Worm (Caenorhabditis elegans) whole organism, L4/young adult: ENCODE measurements around the gene H12D21.10.
"Not testable (repeated sequence)": the region's sequence is repeated elsewhere in the genome, so short reads cannot be mapped to it uniquely, and the experiment has no call there.

Source experiments
- W03F9.2 ChIP-seq: fragments of 150-350 bp; optimal IDR thresholded peaks from 2 replicates; lab custom pipeline; 2014; ENCODE audit warnings: missing biosample characterization, missing genetic modification characterization
- dao-5 ChIP-seq: sonication (generic microtip); optimal IDR thresholded peaks from 2 replicates; lab custom pipeline; 2016; ENCODE audit warnings: missing genotype, missing genetic modification characterization, moderate library complexity, missing compliant biosample characterization
- him-1 ChIP-seq: sonication (generic microtip); optimal IDR thresholded peaks from 2 replicates; lab custom pipeline; 2016; ENCODE audit warnings: missing genotype, missing genetic modification reagents, missing genetic modification characterization, missing compliant biosample characterization

Gene H12D21.10

ce11 chrV:14877242-14877819 lies 22.3 kb upstream of the H12D21.10 start:
- TF ChIP-seq W03F9.2 (tag; lab: Kevin White, UChicago) (no peak), him-1 (tag; lab: Kevin White, UChicago) (no peak), dao-5 (tag; lab: Kevin White, UChicago) (no peak)

ce11 chrV:14890782-14891181 lies 8.8 kb upstream of the H12D21.10 start, which contains the start of gene nspa-2:
Gene nspa-2, plus strand, starts transcription at chrV:14891082.
- not testable (repeated sequence) for TF ChIP-seq him-1, W03F9.2, dao-5 (tag; lab: Kevin White, UChicago)

- TF ChIP-seq W03F9.2 (tag; lab: Kevin White, UChicago) (no peak), dao-5 (tag; lab: Kevin White, UChicago) (no peak), him-1 (tag; lab: Kevin White, UChicago) (no peak)
Observed at ce11 chrV:14893355-14894050, 6.1 kb upstream of the H12D21.10 start, which contains the start of the genes mpst-2 and H12D21.5. Gene mpst-2, minus strand, starts transcription at chrV:14893455. Gene H12D21.5, plus strand, starts transcription at chrV:14894000.

ce11 chrV:14895557-14895956 lies 4.0 kb upstream of the H12D21.10 start, which contains the start of gene mpst-3:
Gene mpst-3, plus strand, starts transcription at chrV:14895647.
- TF ChIP-seq dao-5 (tag; lab: Kevin White, UChicago) (no peak), W03F9.2 (tag; lab: Kevin White, UChicago) (no peak), him-1 (tag; lab: Kevin White, UChicago) (no peak)

ce11 chrV:14897731-14898130 lies 1.9 kb upstream of the H12D21.10 start, which contains the start of gene H12D21.6:
Gene H12D21.6, minus strand, starts transcription at chrV:14897831.
- TF ChIP-seq dao-5 (tag; lab: Kevin White, UChicago) = no peak
- TF ChIP-seq W03F9.2 (tag; lab: Kevin White, UChicago) = no peak
- TF ChIP-seq him-1 (tag; lab: Kevin White, UChicago) = no peak

- no peak for TF ChIP-seq dao-5 (tag; lab: Kevin White, UChicago)
- TF ChIP-seq him-1 (tag; lab: Kevin White, UChicago) = no peak
- TF ChIP-seq W03F9.2 (tag; lab: Kevin White, UChicago) = no peak
Observed at ce11 chrV:14900905-14901304, 1.3 kb downstream of the H12D21.10 start.

ce11 chrV:14907445-14907844 lies 7.8 kb downstream of the H12D21.10 start:
- no peak for TF ChIP-seq dao-5 (tag; lab: Kevin White, UChicago)
- no peak for TF ChIP-seq W03F9.2 (tag; lab: Kevin White, UChicago)
- no peak for TF ChIP-seq him-1 (tag; lab: Kevin White, UChicago)

- TF ChIP-seq dao-5 (tag; lab: Kevin White, UChicago) (no peak), him-1 (tag; lab: Kevin White, UChicago) (no peak)
Observed at ce11 chrV:14909331-14909835, 9.8 kb downstream of the H12D21.10 start, which contains the start of gene H12D21.9. Gene H12D21.9, minus strand, starts transcription at chrV:14909478.

- no peak for TF ChIP-seq W03F9.2 (tag; lab: Kevin White, UChicago)
- no peak for TF ChIP-seq him-1 (tag; lab: Kevin White, UChicago)
- no peak for TF ChIP-seq dao-5 (tag; lab: Kevin White, UChicago)
Observed at ce11 chrV:14910758-14911157, 11.2 kb downstream of the H12D21.10 start.

- TF ChIP-seq W03F9.2 (tag; lab: Kevin White, UChicago) (no peak), dao-5 (tag; lab: Kevin White, UChicago) (no peak), him-1 (tag; lab: Kevin White, UChicago) (no peak)
Observed at ce11 chrV:14915599-14915998, 16.0 kb downstream of the H12D21.10 start, which contains the start of gene H12D21.11. Gene H12D21.11, plus strand, starts transcription at chrV:14915899.

ce11 chrV:14921509-14921908 lies 21.9 kb downstream of the H12D21.10 start, which contains the start of gene zmp-4:
Gene zmp-4, minus strand, starts transcription at chrV:14921609.
- TF ChIP-seq W03F9.2 (tag; lab: Kevin White, UChicago) = no peak
- no peak for TF ChIP-seq dao-5 (tag; lab: Kevin White, UChicago)
- TF ChIP-seq him-1 (tag; lab: Kevin White, UChicago) = no peak

ce11 chrV:14924104-14924503 lies 24.5 kb downstream of the H12D21.10 start, which contains the start of gene srg-54:
Gene srg-54, minus strand, starts transcription at chrV:14924204.
- TF ChIP-seq dao-5 (tag; lab: Kevin White, UChicago) (no peak), W03F9.2 (tag; lab: Kevin White, UChicago) (no peak), him-1 (tag; lab: Kevin White, UChicago) (no peak)

ce11 chrV:14928248-14928647 lies 28.6 kb downstream of the H12D21.10 start, which contains the start of gene srg-55:
Gene srg-55, minus strand, starts transcription at chrV:14928348.
- TF ChIP-seq dao-5 (tag; lab: Kevin White, UChicago) = no peak
- TF ChIP-seq W03F9.2 (tag; lab: Kevin White, UChicago) = no peak
- TF ChIP-seq him-1 (tag; lab: Kevin White, UChicago) = no peak
